Fruit fly (Drosophila melanogaster): ENCODE measurements around the gene CG43336.

The CG43336 gene

dm6 chr3R:15642804-15643203 lies 5.8 kb downstream of the CG43336 start (continued):
- no peak for TF ChIP-seq sima (GFP tag; optimal IDR thresholded peaks at IDR 0.05)
- TF ChIP-seq CG32767 (GFP tag; IDR thresholded peaks at IDR 0.05), result no peak
- TF ChIP-seq CG18619 (GFP tag; optimal IDR thresholded peaks at IDR 0.05), result no peak
- no peak for TF ChIP-seq rib (GFP tag; IDR thresholded peaks at IDR 0.05)
- TF ChIP-seq ap (GFP tag; IDR thresholded peaks at IDR 0.05), result no peak
- no peak for TF ChIP-seq TFAM (GFP tag; optimal IDR thresholded peaks at IDR 0.05)
- no peak for TF ChIP-seq gce (GFP tag; IDR thresholded peaks at IDR 0.05)
- TF ChIP-seq ase (GFP tag; IDR thresholded peaks at IDR 0.05), result no peak
- TF ChIP-seq CG1832 (GFP tag; optimal IDR thresholded peaks at IDR 0.05), result no peak
- TF ChIP-seq oc (tag; optimal IDR thresholded peaks at IDR 0.05), result no peak
- no peak for TF ChIP-seq CG1792 (GFP tag; optimal IDR thresholded peaks at IDR 0.05)
- no peak for TF ChIP-seq CG13624 (GFP tag; optimal IDR thresholded peaks at IDR 0.05)
- TF ChIP-seq pros (GFP tag; optimal IDR thresholded peaks at IDR 0.05), result no peak
- no peak for TF ChIP-seq CG42726 (GFP tag; IDR thresholded peaks at IDR 0.05; ENCODE audit: partially characterized antibody)
- no peak for TF ChIP-seq CG34224 (GFP tag; IDR thresholded peaks at IDR 0.05; ENCODE audit: partially characterized antibody)
- no peak for TF ChIP-seq CG11560 (tag; IDR thresholded peaks at IDR 0.05)
- TF ChIP-seq esg (GFP tag; conservative IDR thresholded peaks at IDR 0.05), result no peak
- no peak for TF ChIP-seq CG7271 (tag; optimal IDR thresholded peaks at IDR 0.05)
- no peak for TF ChIP-seq CG2875 (GFP tag; optimal IDR thresholded peaks at IDR 0.05)
- peak; percentile 74 for TF ChIP-seq phol (tag; optimal IDR thresholded peaks at IDR 0.05)
- TF ChIP-seq hkb (optimal IDR thresholded peaks at IDR 0.05), result no peak
- TF ChIP-seq hkb (GFP tag; IDR thresholded peaks at IDR 0.05), result no peak
- no peak for TF ChIP-seq Dref (GFP tag; IDR thresholded peaks at IDR 0.05)
- no peak for TF ChIP-seq Kr (GFP tag; optimal IDR thresholded peaks at IDR 0.05)
- TF ChIP-seq CG34422 (GFP tag; IDR thresholded peaks at IDR 0.05), result 0 out of 3 replicates have a peak, but pooled peaks have one; percentile 19
- no peak for TF ChIP-seq CG12299 (tag; optimal IDR thresholded peaks at IDR 0.05)
- TF ChIP-seq pfk (GFP tag; optimal IDR thresholded peaks at IDR 0.05), result no peak
- TF ChIP-seq CG2120 (GFP tag; optimal IDR thresholded peaks at IDR 0.05), result no peak
- no peak for TF ChIP-seq HHEX (GFP tag; optimal IDR thresholded peaks at IDR 0.05)
- peak; percentile 41; the same call in 1 of the 3 replicates for TF ChIP-seq ci (GFP tag; IDR thresholded peaks at IDR 0.05)
- peak; percentile 63 for TF ChIP-seq fd96Cb (tag; optimal IDR thresholded peaks at IDR 0.05)
- TF ChIP-seq Rfx (GFP tag; IDR thresholded peaks at IDR 0.05), result no peak
- TF ChIP-seq fru (optimal IDR thresholded peaks at IDR 0.05), result no peak
- no peak for TF ChIP-seq Optix (GFP tag; IDR thresholded peaks at IDR 0.05)
- no peak for TF ChIP-seq CG17912 (GFP tag; optimal IDR thresholded peaks at IDR 0.05)
- TF ChIP-seq tna (GFP tag; IDR thresholded peaks at IDR 0.05; ENCODE audit: partially characterized antibody), result no peak
- TF ChIP-seq gsb-n (tag; optimal IDR thresholded peaks at IDR 0.05), result no peak
- TF ChIP-seq CG14710 (tag; optimal IDR thresholded peaks at IDR 0.05), result peak; percentile 80
- TF ChIP-seq sob (GFP tag; IDR thresholded peaks at IDR 0.05), result no peak; the same call in 1 of the 2 replicates
- TF ChIP-seq eyg (GFP tag; optimal IDR thresholded peaks at IDR 0.05), result no peak
- TF ChIP-seq Adf1 (GFP tag; IDR thresholded peaks at IDR 0.05), result no peak
- no peak for TF ChIP-seq CG10543 (GFP tag; optimal IDR thresholded peaks at IDR 0.05)
- peak; percentile 83 for TF ChIP-seq Xrp1 (GFP tag; IDR thresholded peaks at IDR 0.05)
- no peak for TF ChIP-seq CG16779 (GFP tag; IDR thresholded peaks at IDR 0.05)
- TF ChIP-seq CG16813 (GFP tag; IDR thresholded peaks at IDR 0.05; ENCODE audit: partially characterized antibody), result no peak
- no peak for TF ChIP-seq CG17612 (GFP tag; IDR thresholded peaks at IDR 0.05)
- no peak for TF ChIP-seq gcm2 (GFP tag; optimal IDR thresholded peaks at IDR 0.05)
- no peak for TF ChIP-seq Meics (GFP tag; optimal IDR thresholded peaks at IDR 0.05)
- TF ChIP-seq D19B (GFP tag; optimal IDR thresholded peaks at IDR 0.05), result no peak
- TF ChIP-seq CG6175 (GFP tag; IDR thresholded peaks at IDR 0.05), result no peak
- no peak for TF ChIP-seq Sin3A (optimal IDR thresholded peaks at IDR 0.05)
- no peak for TF ChIP-seq CG14965 (GFP tag; optimal IDR thresholded peaks at IDR 0.05; ENCODE audit: borderline replicate concordance)
- no peak for TF ChIP-seq corto (GFP tag; optimal IDR thresholded peaks at IDR 0.05)
